Worm (Caenorhabditis elegans) whole organism, young adult: ENCODE results near the gene F13B9.2.

ENCODE experiments used
- egl-18 ChIP-seq: fragments of 200-800 bp; sonication (Bioruptor generic); IDR thresholded peaks from 2 replicates; pipeline ENCODE4 v1.3.6; 2022; ENCODE audit warnings: missing genetic modification reagents, missing genetic modification characterization, missing compliant biosample characterization
- lin-35 ChIP-seq, 3 experiments: fragments of 150-350 bp in 2 of 3; sonication (generic microtip) in 1 of 3; optimal IDR thresholded peaks; 2 replicates each; lab custom pipeline; 2014 to 2018; ENCODE audit warnings: missing biosample characterization in 3 of 3, missing genetic modification characterization in 3 of 3, missing genetic modification reagents in 3 of 3
- lir-1 ChIP-seq: fragments of 200-800 bp; sonication (Bioruptor generic); conservative IDR thresholded peaks from 2 replicates; pipeline ENCODE4 v1.3.6; 2022; ENCODE audit warnings: missing genetic modification reagents, missing genetic modification characterization, missing compliant biosample characterization
- mxl-1 ChIP-seq: sonication (generic microtip); optimal IDR thresholded peaks from 2 replicates; lab custom pipeline; 2016; ENCODE audit warnings: missing genetic modification characterization, missing compliant biosample characterization
- snpc-4 ChIP-seq, 5 experiments: fragments of 150-350 bp in 1 of 5; sonication (generic microtip) in 4 of 5; optimal IDR thresholded peaks; 2 replicates each; lab custom pipeline; 2014 to 2018; ENCODE audit warnings: missing genetic modification characterization in 5 of 5, missing biosample characterization in 3 of 5, antibody characterized with exemption in 2 of 5, mild to moderate bottlenecking in 2 of 5, missing compliant biosample characterization in 2 of 5, missing genotype in 2 of 5, moderate library complexity in 2 of 5, missing genetic modification reagents in 1 of 5

DNA sequence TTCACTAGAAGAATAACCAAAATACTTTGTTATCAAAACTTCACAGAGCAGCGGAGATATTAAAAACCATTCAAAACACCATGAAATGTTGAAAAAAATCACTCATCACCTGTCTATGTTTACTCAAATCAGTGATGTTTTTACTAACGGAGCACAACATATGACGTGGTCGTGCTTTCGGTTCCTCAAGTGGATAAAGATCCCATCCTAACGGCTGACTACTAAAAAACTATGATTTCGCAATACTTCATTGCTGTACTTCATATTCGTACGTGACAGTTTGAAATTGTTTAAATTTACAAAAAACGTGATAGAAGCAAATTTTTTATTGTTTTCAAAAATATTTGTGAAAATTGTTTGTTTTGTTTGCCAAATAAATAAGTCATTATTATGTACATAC, 27.8 kb upstream of the F13B9.2 start:
- TF ChIP-seq egl-18 (no peak), snpc-4 (GFP tag; optimal IDR thresholded peaks at IDR 0.05; lab: Kevin White, UChicago) (no peak), snpc-4 (tag; optimal IDR thresholded peaks at IDR 0.05; lab: Kevin White, UChicago) (no peak), lin-35 (GFP tag; optimal IDR thresholded peaks at IDR 0.05; lab: Kevin White, UChicago) (no peak), mxl-1 (tag; lab: Kevin White, UChicago) (no peak), lir-1 (no peak)
